Worm (Caenorhabditis elegans) whole organism, L4 larva: ENCODE measurements around the gene C55C3.73.

Source experiments
- D1046.2 ChIP-seq: fragments of 200-800 bp; sonication (Bioruptor generic); IDR thresholded peaks from 2 replicates; pipeline ENCODE4 v1.3.6; 2022; ENCODE audit warnings: missing genetic modification characterization, missing compliant biosample characterization
- F10B5.3 ChIP-seq: sonication (generic microtip); optimal IDR thresholded peaks from 2 replicates; lab custom pipeline; 2016; ENCODE audit warnings: mild to moderate bottlenecking, missing genetic modification characterization, missing compliant biosample characterization
- F26F4.8 ChIP-seq: fragments of 200-800 bp; sonication (Bioruptor generic); conservative IDR thresholded peaks from 2 replicates; pipeline ENCODE4 v1.3.6; 2022; ENCODE audit warnings: missing genetic modification characterization, missing compliant biosample characterization
- F44E2.7 ChIP-seq: fragments of 200-800 bp; sonication (Bioruptor generic); IDR thresholded peaks from 2 replicates; pipeline ENCODE4 v2.1.2; 2022; ENCODE audit warnings: missing genetic modification characterization, missing compliant biosample characterization
- F49E8.2 ChIP-seq: sonication (generic microtip); optimal IDR thresholded peaks from 2 replicates; lab custom pipeline; 2016; ENCODE audit warnings: missing compliant biosample characterization, mild to moderate bottlenecking, missing genetic modification characterization, borderline replicate concordance
- T26A8.4 ChIP-seq: fragments of 200-800 bp; sonication (Bioruptor generic); IDR thresholded peaks from 2 replicates; pipeline ENCODE4 v1.3.6; 2022; ENCODE audit warnings: missing genetic modification characterization, missing compliant biosample characterization
- arid-1 ChIP-seq: fragments of 200-800 bp; sonication (Bioruptor generic); conservative IDR thresholded peaks from 2 replicates; pipeline ENCODE4 v1.3.6; 2022; ENCODE audit warnings: missing genetic modification reagents, missing genetic modification characterization, missing compliant biosample characterization
- attf-4 ChIP-seq: sonication (generic microtip); optimal IDR thresholded peaks from 3 replicates; lab custom pipeline; 2017; ENCODE audit warnings: missing biosample characterization, missing genetic modification characterization
- ceh-20 ChIP-seq: fragments of 200-800 bp; sonication (Bioruptor generic); IDR thresholded peaks from 2 replicates; pipeline ENCODE4 v1.3.6; 2022; ENCODE audit warnings: missing genetic modification reagents, missing genetic modification characterization, missing compliant biosample characterization
- ceh-28 ChIP-seq: fragments of 150-350 bp; optimal IDR thresholded peaks from 2 replicates; lab custom pipeline; 2014; ENCODE audit warnings: missing biosample characterization, missing genetic modification reagents, missing genetic modification characterization
- ceh-32 ChIP-seq: sonication (generic microtip); optimal IDR thresholded peaks from 2 replicates; lab custom pipeline; 2016; ENCODE audit warnings: mild to moderate bottlenecking, missing genetic modification characterization, missing compliant biosample characterization; ENCODE audit not compliant: poor library complexity
- ceh-82 ChIP-seq: sonication (generic microtip); optimal IDR thresholded peaks from 2 replicates; lab custom pipeline; 2017; ENCODE audit warnings: missing biosample characterization, missing genetic modification characterization
- cey-2 ChIP-seq: sonication (generic microtip); optimal IDR thresholded peaks from 3 replicates; lab custom pipeline; 2017; ENCODE audit warnings: missing genetic modification characterization, mild to moderate bottlenecking, missing compliant biosample characterization, antibody characterized with exemption, borderline replicate concordance; ENCODE audit not compliant: insufficient read depth
- ctbp-1 ChIP-seq: fragments of 200-800 bp; sonication (Bioruptor generic); IDR thresholded peaks from 2 replicates; pipeline ENCODE4 v1.3.6; 2022; ENCODE audit warnings: missing genetic modification reagents, missing genetic modification characterization, missing compliant biosample characterization
- dmd-6 ChIP-seq: fragments of 200-800 bp; sonication (Bioruptor generic); IDR thresholded peaks from 2 replicates; pipeline ENCODE4 v1.3.6; 2022; ENCODE audit warnings: missing genetic modification reagents, missing genetic modification characterization, missing compliant biosample characterization
- dpl-1 ChIP-seq: fragments of 150-350 bp; optimal IDR thresholded peaks from 2 replicates; lab custom pipeline; 2014; ENCODE audit warnings: missing biosample characterization, missing genetic modification reagents, missing genetic modification characterization
- duxl-1 ChIP-seq: sonication (generic microtip); optimal IDR thresholded peaks from 2 replicates; lab custom pipeline; 2016; ENCODE audit warnings: mild to moderate bottlenecking, missing genetic modification characterization, moderate library complexity, missing compliant biosample characterization; ENCODE audit not compliant: poor library complexity
- fos-1 ChIP-seq: fragments of 150-350 bp; optimal IDR thresholded peaks from 2 replicates; lab custom pipeline; 2014; ENCODE audit warnings: missing biosample characterization, missing genetic modification characterization
- hmg-1.1 ChIP-seq: fragments of 200-800 bp; sonication (Bioruptor generic); IDR thresholded peaks from 2 replicates; pipeline ENCODE4 v1.3.6; 2022; ENCODE audit warnings: missing genetic modification reagents, missing genetic modification characterization, missing compliant biosample characterization
- lin-38 ChIP-seq: fragments of 200-800 bp; sonication (Bioruptor generic); IDR thresholded peaks from 2 replicates; pipeline ENCODE4 v1.3.6; 2022; ENCODE audit warnings: missing genetic modification reagents, missing genetic modification characterization, missing compliant biosample characterization
- lin-39 ChIP-seq: fragments of 150-350 bp; optimal IDR thresholded peaks from 2 replicates; lab custom pipeline; 2014; ENCODE audit warnings: missing biosample characterization, missing genetic modification reagents, missing genetic modification characterization
- lsy-2 ChIP-seq, 2 experiments: fragments of 150-350 bp in 1 of 2; sonication (generic microtip) in 1 of 2; optimal IDR thresholded peaks; 2 replicates each; lab custom pipeline; 2014 to 2017; ENCODE audit warnings: missing biosample characterization in 2 of 2, missing genetic modification characterization in 2 of 2
- mdl-1 ChIP-seq, 2 experiments: fragments of 150-350 bp in 1 of 2; sonication (generic microtip) in 1 of 2; optimal IDR thresholded peaks; 2 replicates each; lab custom pipeline; 2014 to 2017; ENCODE audit warnings: missing biosample characterization in 2 of 2, missing genetic modification characterization in 2 of 2
- mdt-29 ChIP-seq: fragments of 200-800 bp; sonication (Bioruptor generic); IDR thresholded peaks from 2 replicates; pipeline ENCODE4 v1.3.6; 2022; ENCODE audit warnings: missing genetic modification reagents, missing genetic modification characterization, missing compliant biosample characterization
- mes-2 ChIP-seq: sonication (generic microtip); optimal IDR thresholded peaks from 2 replicates; lab custom pipeline; 2016; ENCODE audit warnings: missing genotype, mild to moderate bottlenecking, missing genetic modification characterization, missing compliant biosample characterization; ENCODE audit not compliant: poor library complexity, severe bottlenecking
- mxl-2 ChIP-seq: fragments of 200-800 bp; sonication (Bioruptor generic); conservative IDR thresholded peaks from 2 replicates; pipeline ENCODE4 v1.3.6; 2022; ENCODE audit warnings: missing genetic modification reagents, missing genetic modification characterization, missing compliant biosample characterization
- mxl-3 ChIP-seq: fragments of 200-800 bp; sonication (Bioruptor generic); optimal IDR thresholded peaks from 2 replicates; lab custom pipeline; 2018; ENCODE audit warnings: mild to moderate bottlenecking, missing genetic modification characterization, missing compliant biosample characterization
- nhr-102 ChIP-seq: sonication (generic microtip); optimal IDR thresholded peaks from 2 replicates; lab custom pipeline; 2016; ENCODE audit warnings: mild to moderate bottlenecking, missing genetic modification characterization, moderate library complexity, missing compliant biosample characterization
- nhr-11 ChIP-seq: fragments of 150-350 bp; optimal IDR thresholded peaks from 2 replicates; lab custom pipeline; 2014; ENCODE audit warnings: missing biosample characterization, missing genetic modification characterization
- nhr-111 ChIP-seq: fragments of 200-800 bp; sonication (Bioruptor generic); optimal IDR thresholded peaks from 2 replicates; lab custom pipeline; 2018; ENCODE audit warnings: mild to moderate bottlenecking, missing genetic modification characterization, missing compliant biosample characterization
- nhr-237 ChIP-seq: sonication (generic microtip); optimal IDR thresholded peaks from 2 replicates; lab custom pipeline; 2017; ENCODE audit warnings: missing biosample characterization, missing genetic modification characterization
- nhr-25 ChIP-seq: sonication (generic microtip); optimal IDR thresholded peaks from 2 replicates; lab custom pipeline; 2017; ENCODE audit warnings: missing genetic modification characterization, mild to moderate bottlenecking, missing compliant biosample characterization, antibody characterized with exemption, moderate library complexity, borderline replicate concordance; ENCODE audit not compliant: insufficient read depth
- nhr-28 ChIP-seq: fragments of 150-350 bp; optimal IDR thresholded peaks from 2 replicates; lab custom pipeline; 2014; ENCODE audit warnings: missing biosample characterization, missing genetic modification characterization
- nhr-41 ChIP-seq: fragments of 200-800 bp; sonication (Bioruptor generic); IDR thresholded peaks from 2 replicates; pipeline ENCODE4 v1.3.6; 2022; ENCODE audit warnings: missing genetic modification reagents, missing genetic modification characterization, missing compliant biosample characterization
- nhr-6 ChIP-seq: fragments of 150-350 bp; optimal IDR thresholded peaks from 2 replicates; lab custom pipeline; 2014; ENCODE audit warnings: missing biosample characterization, missing genetic modification characterization
- nhr-76 ChIP-seq: fragments of 150-350 bp; optimal IDR thresholded peaks from 2 replicates; lab custom pipeline; 2014; ENCODE audit warnings: missing biosample characterization, missing genetic modification characterization
- nhr-77 ChIP-seq: fragments of 150-350 bp; optimal IDR thresholded peaks from 2 replicates; lab custom pipeline; 2014; ENCODE audit warnings: missing biosample characterization, missing genetic modification characterization
- rbr-2 ChIP-seq: sonication (generic microtip); optimal IDR thresholded peaks from 2 replicates; lab custom pipeline; 2016; ENCODE audit warnings: missing genotype, missing genetic modification characterization, missing compliant biosample characterization
- sdz-12 ChIP-seq: fragments of 200-800 bp; sonication (Bioruptor generic); optimal IDR thresholded peaks from 2 replicates; lab custom pipeline; 2018; ENCODE audit warnings: mild to moderate bottlenecking, missing genetic modification characterization, missing compliant biosample characterization
- snpc-1.2 ChIP-seq: fragments of 200-800 bp; sonication (Bioruptor generic); IDR thresholded peaks from 2 replicates; pipeline ENCODE4 v1.3.6; 2022; ENCODE audit warnings: missing genetic modification reagents, missing genetic modification characterization, missing compliant biosample characterization
- spr-1 ChIP-seq: sonication (generic microtip); optimal IDR thresholded peaks from 2 replicates; lab custom pipeline; 2016; ENCODE audit warnings: mild to moderate bottlenecking, missing genetic modification characterization, missing compliant biosample characterization
- spr-3 ChIP-seq: fragments of 200-800 bp; sonication (Bioruptor generic); optimal IDR thresholded peaks from 2 replicates; lab custom pipeline; 2018; ENCODE audit warnings: mild to moderate bottlenecking, missing genetic modification characterization, missing compliant biosample characterization
- tra-1 ChIP-seq: fragments of 200-800 bp; sonication (Bioruptor generic); IDR thresholded peaks from 2 replicates; pipeline ENCODE4 v1.3.6; 2022; ENCODE audit warnings: missing genetic modification reagents, missing genetic modification characterization, missing compliant biosample characterization
- unc-39 ChIP-seq: sonication (generic microtip); optimal IDR thresholded peaks from 2 replicates; lab custom pipeline; 2017; ENCODE audit warnings: missing biosample characterization, missing genetic modification characterization
- unc-62 ChIP-seq, 3 experiments: fragments of 150-350 bp in 1 of 3; sonication (generic microtip); optimal IDR thresholded peaks in 2 of 3; peaks in 1 of 3; 1 replicate in 1 of 3; 2 replicates in 2 of 3; lab custom pipeline; 2014 to 2017; ENCODE audit warnings: missing biosample characterization in 3 of 3, missing genetic modification characterization in 3 of 3, missing genetic modification reagents in 3 of 3, missing genotype in 1 of 3
- zfp-2 ChIP-seq: sonication (generic microtip); optimal IDR thresholded peaks from 2 replicates; lab custom pipeline; 2016; ENCODE audit warnings: mild to moderate bottlenecking, missing genetic modification characterization, missing compliant biosample characterization
- zip-11 ChIP-seq: fragments of 200-800 bp; sonication (Bioruptor generic); IDR thresholded peaks from 2 replicates; pipeline ENCODE4 v1.3.6; 2022; ENCODE audit warnings: missing genetic modification characterization, missing compliant biosample characterization
- zip-2 ChIP-seq: fragments of 150-350 bp; optimal IDR thresholded peaks from 2 replicates; lab custom pipeline; 2014; ENCODE audit warnings: missing biosample characterization, missing genetic modification characterization

Gene C55C3.73

ce11 chrIV:5657126-5657666, 46.1 kb downstream of the C55C3.73 start (continued):
- TF ChIP-seq ceh-82 (no peak), tra-1 (peak; percentile 44; the same call in 1 of the 2 replicates), ctbp-1 (GFP tag; lab: Robert Waterston, UW) (no peak)

- TF ChIP-seq cey-2 (tag; lab: Kevin White, UChicago) (no peak), F10B5.3 (tag; lab: Kevin White, UChicago) (no peak), duxl-1 (no peak), lin-38 (GFP tag; lab: Robert Waterston, UW) (0 out of 2 replicates have a peak, but pooled peaks have one; percentile 25), snpc-1.2 (GFP tag; lab: Robert Waterston, UW) (no peak), nhr-77 (tag; lab: Kevin White, UChicago) (peak; percentile 72), nhr-102 (tag; lab: Kevin White, UChicago) (peak; percentile 4), T26A8.4 (GFP tag; lab: Robert Waterston, UW) (peak; percentile 44), sdz-12 (GFP tag; lab: Kevin White, UChicago) (no peak), nhr-6 (no peak), mdl-1 (tag; optimal IDR thresholded peaks at IDR 0.05; lab: Kevin White, UChicago) (peak in 1 of 2 experiments; percentile 81), zfp-2 (tag; lab: Kevin White, UChicago) (no peak), nhr-237 (tag; lab: Kevin White, UChicago) (no peak), hmg-1.1 (GFP tag; lab: Robert Waterston, UW) (peak; percentile 55), ceh-20 (GFP tag; lab: Robert Waterston, UW) (no peak), dmd-6 (peak; percentile 79), nhr-11 (tag; lab: Kevin White, UChicago) (peak; percentile 63), lin-39 (tag; lab: Kevin White, UChicago) (no peak), nhr-111 (GFP tag; lab: Kevin White, UChicago) (no peak), mes-2 (tag; lab: Kevin White, UChicago) (peak; percentile 31), ceh-32 (tag; lab: Kevin White, UChicago) (no peak), unc-39 (tag; lab: Kevin White, UChicago) (no peak), nhr-41 (GFP tag; lab: Robert Waterston, UW) (no peak), nhr-25 (tag; lab: Kevin White, UChicago) (no peak), attf-4 (tag; lab: Kevin White, UChicago) (no peak), D1046.2 (GFP tag; lab: Robert Waterston, UW) (no peak), mxl-2 (GFP tag; lab: Robert Waterston, UW) (0 out of 2 replicates have a peak, but pooled peaks have one; percentile 20), nhr-76 (no peak), lsy-2 (tag; optimal IDR thresholded peaks at IDR 0.05; lab: Kevin White, UChicago) (peak in 1 of 2 experiments; percentile 59), zip-2 (no peak), nhr-28 (tag; lab: Kevin White, UChicago) (peak; percentile 99), spr-1 (tag; lab: Kevin White, UChicago) (peak; percentile 38), rbr-2 (tag; lab: Kevin White, UChicago) (peak; percentile 29), F44E2.7 (GFP tag; lab: Robert Waterston, UW) (no peak), zip-11 (GFP tag; lab: Robert Waterston, UW) (no peak), F26F4.8 (GFP tag; lab: Robert Waterston, UW) (no peak), F49E8.2 (tag; lab: Kevin White, UChicago) (no peak), mxl-3 (peak; percentile 46), mdt-29 (peak; percentile 22; the same call in 1 of the 2 replicates), unc-62 (GFP tag; optimal IDR thresholded peaks at IDR 0.05 in 1 of 2; lab: Kevin White, UChicago) (no peak), unc-62 (tag; optimal IDR thresholded peaks at IDR 0.05; lab: Kevin White, UChicago) (no peak), arid-1 (GFP tag; lab: Robert Waterston, UW) (no peak), spr-3 (no peak), dpl-1 (GFP tag; lab: Kevin White, UChicago) (peak; percentile 83), fos-1 (tag; lab: Kevin White, UChicago) (no peak), ceh-28 (tag; lab: Kevin White, UChicago) (no peak)
These were observed 47.3 kb downstream of the C55C3.73 start for ce11 chrIV:5655966-5656389.
